Worm (Caenorhabditis elegans) whole organism, L4 larva: ENCODE measurements around the gene Y73F4A.3.

Experiments
- aha-1 ChIP-seq: fragments of 150-350 bp; peaks from one replicate; lab custom pipeline; 2014; ENCODE audit warnings: missing biosample characterization, missing genetic modification characterization
- aly-2 ChIP-seq: sonication (generic microtip); optimal IDR thresholded peaks from 2 replicates; lab custom pipeline; 2018; ENCODE audit warnings: missing biosample characterization, missing genetic modification characterization
- arid-1 ChIP-seq: fragments of 200-800 bp; sonication (Bioruptor generic); conservative IDR thresholded peaks from 2 replicates; pipeline ENCODE4 v1.3.6; 2022; ENCODE audit warnings: missing genetic modification reagents, missing genetic modification characterization, missing compliant biosample characterization
- ceh-20 ChIP-seq: fragments of 200-800 bp; sonication (Bioruptor generic); IDR thresholded peaks from 2 replicates; pipeline ENCODE4 v1.3.6; 2022; ENCODE audit warnings: missing genetic modification reagents, missing genetic modification characterization, missing compliant biosample characterization
- ceh-28 ChIP-seq: fragments of 150-350 bp; optimal IDR thresholded peaks from 2 replicates; lab custom pipeline; 2014; ENCODE audit warnings: missing biosample characterization, missing genetic modification reagents, missing genetic modification characterization
- ces-1 ChIP-seq: fragments of 150-350 bp; sonication (generic microtip); optimal IDR thresholded peaks from 4 replicates; lab custom pipeline; 2014; ENCODE audit warnings: missing biosample characterization, missing genetic modification reagents, missing genetic modification characterization
- cey-2 ChIP-seq: sonication (generic microtip); optimal IDR thresholded peaks from 3 replicates; lab custom pipeline; 2017; ENCODE audit warnings: missing genetic modification characterization, mild to moderate bottlenecking, missing compliant biosample characterization, antibody characterized with exemption, borderline replicate concordance; ENCODE audit not compliant: insufficient read depth
- ctbp-1 ChIP-seq: fragments of 200-800 bp; sonication (Bioruptor generic); IDR thresholded peaks from 2 replicates; pipeline ENCODE4 v1.3.6; 2022; ENCODE audit warnings: missing genetic modification reagents, missing genetic modification characterization, missing compliant biosample characterization
- daf-12 ChIP-seq: fragments of 150-350 bp; optimal IDR thresholded peaks from 2 replicates; lab custom pipeline; 2014; ENCODE audit warnings: missing biosample characterization, missing genetic modification reagents, missing genetic modification characterization
- daf-16 ChIP-seq, 3 experiments: sonication (generic microtip); optimal IDR thresholded peaks; 2 replicates each; lab custom pipeline; 2016 to 2017; ENCODE audit warnings: missing genetic modification characterization in 3 of 3, missing genetic modification reagents in 3 of 3, mild to moderate bottlenecking in 2 of 3, missing compliant biosample characterization in 2 of 3, missing biosample characterization in 1 of 3, moderate library complexity in 1 of 3
- daf-8 ChIP-seq: fragments of 200-800 bp; sonication (Bioruptor generic); IDR thresholded peaks from 2 replicates; pipeline ENCODE4 v1.3.6; 2022; ENCODE audit warnings: missing genetic modification characterization, missing compliant biosample characterization
- fkh-10 ChIP-seq: fragments of 150-350 bp; optimal IDR thresholded peaks from 2 replicates; lab custom pipeline; 2014; ENCODE audit warnings: missing biosample characterization, missing genetic modification reagents, missing genetic modification characterization
- hif-1 ChIP-seq, 2 experiments: sonication (generic microtip); optimal IDR thresholded peaks; 2 replicates each; lab custom pipeline; 2016 to 2017; ENCODE audit warnings: missing compliant biosample characterization in 2 of 2, missing genetic modification characterization in 2 of 2, missing genetic modification reagents in 2 of 2, missing genotype in 2 of 2, mild to moderate bottlenecking in 1 of 2
- hlh-11 ChIP-seq: fragments of 200-800 bp; sonication (Bioruptor generic); optimal IDR thresholded peaks from 2 replicates; lab custom pipeline; 2018; ENCODE audit warnings: mild to moderate bottlenecking, missing genetic modification characterization, missing compliant biosample characterization
- lin-38 ChIP-seq: fragments of 200-800 bp; sonication (Bioruptor generic); IDR thresholded peaks from 2 replicates; pipeline ENCODE4 v1.3.6; 2022; ENCODE audit warnings: missing genetic modification reagents, missing genetic modification characterization, missing compliant biosample characterization
- madf-5 ChIP-seq, 2 experiments: fragments of 200-800 bp; sonication (Bioruptor generic); IDR thresholded peaks; 2 replicates each; pipeline ENCODE4 v1.3.6; 2022; ENCODE audit warnings: missing compliant biosample characterization in 2 of 2, missing genetic modification characterization in 2 of 2
- mxl-3 ChIP-seq: fragments of 200-800 bp; sonication (Bioruptor generic); optimal IDR thresholded peaks from 2 replicates; lab custom pipeline; 2018; ENCODE audit warnings: mild to moderate bottlenecking, missing genetic modification characterization, missing compliant biosample characterization
- nhr-10 ChIP-seq: fragments of 150-350 bp; optimal IDR thresholded peaks from 2 replicates; lab custom pipeline; 2014; ENCODE audit warnings: missing biosample characterization, missing genetic modification characterization
- nhr-102 ChIP-seq: sonication (generic microtip); optimal IDR thresholded peaks from 2 replicates; lab custom pipeline; 2016; ENCODE audit warnings: mild to moderate bottlenecking, missing genetic modification characterization, moderate library complexity, missing compliant biosample characterization
- nhr-11 ChIP-seq: fragments of 150-350 bp; optimal IDR thresholded peaks from 2 replicates; lab custom pipeline; 2014; ENCODE audit warnings: missing biosample characterization, missing genetic modification characterization
- nhr-111 ChIP-seq: fragments of 200-800 bp; sonication (Bioruptor generic); optimal IDR thresholded peaks from 2 replicates; lab custom pipeline; 2018; ENCODE audit warnings: mild to moderate bottlenecking, missing genetic modification characterization, missing compliant biosample characterization
- nhr-25 ChIP-seq: sonication (generic microtip); optimal IDR thresholded peaks from 2 replicates; lab custom pipeline; 2017; ENCODE audit warnings: missing genetic modification characterization, mild to moderate bottlenecking, missing compliant biosample characterization, antibody characterized with exemption, moderate library complexity, borderline replicate concordance; ENCODE audit not compliant: insufficient read depth
- nhr-42 ChIP-seq: fragments of 200-800 bp; sonication (Bioruptor generic); IDR thresholded peaks from 2 replicates; pipeline ENCODE4 v1.3.6; 2022; ENCODE audit warnings: missing genetic modification characterization, missing compliant biosample characterization
- nhr-76 ChIP-seq: fragments of 150-350 bp; optimal IDR thresholded peaks from 2 replicates; lab custom pipeline; 2014; ENCODE audit warnings: missing biosample characterization, missing genetic modification characterization
- pqm-1 ChIP-seq: sonication (generic microtip); optimal IDR thresholded peaks from 2 replicates; lab custom pipeline; 2017; ENCODE audit warnings: missing biosample characterization, missing genetic modification characterization
- rbr-2 ChIP-seq: sonication (generic microtip); optimal IDR thresholded peaks from 2 replicates; lab custom pipeline; 2016; ENCODE audit warnings: missing genotype, missing genetic modification characterization, missing compliant biosample characterization
- skn-1 ChIP-seq: fragments of 150-350 bp; optimal IDR thresholded peaks from 2 replicates; lab custom pipeline; 2014; ENCODE audit warnings: missing biosample characterization, missing genetic modification characterization
- spr-3 ChIP-seq: fragments of 200-800 bp; sonication (Bioruptor generic); optimal IDR thresholded peaks from 2 replicates; lab custom pipeline; 2018; ENCODE audit warnings: mild to moderate bottlenecking, missing genetic modification characterization, missing compliant biosample characterization

Gene Y73F4A.3

DNA sequence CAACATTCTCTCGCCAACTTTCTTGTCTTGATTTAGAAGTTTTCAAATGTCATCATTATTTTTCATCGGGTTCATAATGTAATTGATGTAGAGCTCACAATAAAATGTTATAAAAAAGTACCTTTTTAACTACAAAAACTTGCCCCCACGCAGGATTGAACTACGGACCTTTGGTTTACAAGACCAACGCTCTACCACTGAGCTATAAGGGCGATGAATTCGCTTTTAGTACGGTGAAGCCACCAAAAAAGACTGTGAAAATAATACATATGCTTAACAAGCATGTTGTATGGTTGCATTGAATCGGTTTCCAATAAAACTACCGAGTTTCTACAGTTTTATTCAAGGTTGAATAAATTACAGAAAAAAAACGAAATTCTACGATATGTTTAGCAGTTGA lies 39.6 kb downstream of the Y73F4A.3 start:
- TF ChIP-seq aha-1 (tag; lab: Kevin White, UChicago) (no peak), daf-8 (no peak), nhr-42 (GFP tag; lab: Robert Waterston, UW) (no peak)

DNA sequence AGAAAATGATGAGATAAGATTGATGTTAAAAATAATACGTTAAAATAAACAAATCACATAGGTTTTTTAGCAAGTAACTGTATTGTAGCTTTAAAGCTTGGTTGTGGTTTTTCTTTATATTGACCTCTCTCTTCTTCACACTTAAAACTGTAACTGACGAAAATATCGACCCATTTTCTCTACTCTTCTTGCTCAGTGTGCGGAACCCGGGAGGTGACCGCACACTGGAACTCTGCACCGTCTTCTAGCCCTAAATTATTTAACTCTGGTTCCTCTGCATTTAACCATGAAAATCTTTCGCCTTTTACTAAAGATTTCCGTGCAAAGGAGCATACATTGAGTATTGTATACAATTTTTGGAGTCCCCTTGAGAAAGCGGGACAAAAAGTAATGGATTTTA lies 45.8 kb downstream of the Y73F4A.3 start:
- TF ChIP-seq nhr-11 (tag; lab: Kevin White, UChicago) (no peak), nhr-102 (no peak), spr-3 (GFP tag; lab: Kevin White, UChicago) (no peak), nhr-111 (GFP tag; lab: Kevin White, UChicago) (no peak), daf-12 (tag; lab: Kevin White, UChicago) (no peak), skn-1 (tag; lab: Kevin White, UChicago) (no peak), cey-2 (tag; lab: Kevin White, UChicago) (no peak), fkh-10 (GFP tag; lab: Kevin White, UChicago) (no peak)

ce11 chrIV:8992786-8993185 lies 47.5 kb downstream of the Y73F4A.3 start, which contains the start of gene mltn-12:
Gene mltn-12, plus strand, starts transcription at chrIV:8993086.
- TF ChIP-seq mxl-3 (GFP tag; lab: Kevin White, UChicago) = no peak
- no peak for TF ChIP-seq aly-2 (tag; lab: Kevin White, UChicago)
- no peak for TF ChIP-seq arid-1 (GFP tag; lab: Robert Waterston, UW)
- no peak for TF ChIP-seq hif-1 (tag; optimal IDR thresholded peaks at IDR 0.05; lab: Kevin White, UChicago)
- TF ChIP-seq rbr-2 (tag; lab: Kevin White, UChicago) = no peak
- no peak for TF ChIP-seq nhr-25 (tag; lab: Kevin White, UChicago)
- TF ChIP-seq ceh-20 = no peak
- no peak for TF ChIP-seq nhr-10
- TF ChIP-seq ceh-28 (tag; lab: Kevin White, UChicago) = no peak
- no peak for TF ChIP-seq madf-5 (GFP tag; IDR thresholded peaks at IDR 0.05; lab: Robert Waterston, UW)
- TF ChIP-seq hlh-11 (tag; lab: Kevin White, UChicago) = no peak
- no peak for TF ChIP-seq ctbp-1 (GFP tag; lab: Robert Waterston, UW)
- no peak for TF ChIP-seq lin-38 (GFP tag; lab: Robert Waterston, UW)
- TF ChIP-seq pqm-1 (tag; lab: Kevin White, UChicago) = no peak
- TF ChIP-seq ces-1 (GFP tag; lab: Kevin White, UChicago) = no peak
- no peak for TF ChIP-seq nhr-76 (tag; lab: Kevin White, UChicago)
- TF ChIP-seq daf-16 (GFP tag; optimal IDR thresholded peaks at IDR 0.05; lab: Kevin White, UChicago) = no peak
- TF ChIP-seq daf-16 (tag; optimal IDR thresholded peaks at IDR 0.05; lab: Kevin White, UChicago) = no peak
